Fruit fly (Drosophila melanogaster): ENCODE data around the gene CG9171.

CG9171 gene

dm6 chr2L:5742437-5742836 lies 57.6 kb downstream of the CG9171 start:
- TF ChIP-seq CG4318 (GFP tag; optimal IDR thresholded peaks at IDR 0.05) (no peak), Hr39 (GFP tag; optimal IDR thresholded peaks at IDR 0.05) (no peak)

dm6 chr2L:5741144-5741543 lies 58.9 kb downstream of the CG9171 start, which contains the start of gene CG11147:
Gene CG11147 (minus strand): TSS chr2L:5741244.
- TF ChIP-seq CG6808 (GFP tag; optimal IDR thresholded peaks at IDR 0.05) (no peak), CG34406 (GFP tag; optimal IDR thresholded peaks at IDR 0.05) (no peak), Hr38 (GFP tag; optimal IDR thresholded peaks at IDR 0.05) (no peak), vri (GFP tag; optimal IDR thresholded peaks at IDR 0.05) (no peak), Met (GFP tag; optimal IDR thresholded peaks at IDR 0.05) (no peak), CG11294 (GFP tag; IDR thresholded peaks at IDR 0.05) (no peak), CG10669 (GFP tag; optimal IDR thresholded peaks at IDR 0.05) (no peak), Blimp-1 (GFP tag; optimal IDR thresholded peaks at IDR 0.05) (no peak), CG6163 (GFP tag; IDR thresholded peaks at IDR 0.05) (no peak), Eip78C (GFP tag) (no peak), CG3919 (GFP tag; optimal IDR thresholded peaks at IDR 0.05) (no peak), Sox15 (GFP tag; optimal IDR thresholded peaks at IDR 0.05) (no peak)

- TF ChIP-seq fkh (GFP tag; optimal IDR thresholded peaks at IDR 0.05), result no peak
- peak; percentile 42 for TF ChIP-seq Eip78C (GFP tag)
- no peak for TF ChIP-seq CG31627 (GFP tag; optimal IDR thresholded peaks at IDR 0.05)
- peak; percentile 25 for TF ChIP-seq CG9139 (GFP tag; optimal IDR thresholded peaks at IDR 0.05)
- peak; percentile 12 for TF ChIP-seq dsx (GFP tag; optimal IDR thresholded peaks at IDR 0.05; ENCODE audit: poor library complexity, severe bottlenecking)
- TF ChIP-seq CG15336 (GFP tag; IDR thresholded peaks at IDR 0.05), result peak; percentile 49; the same call in 1 of the 2 replicates
- peak; percentile 6 for TF ChIP-seq CG6854 (GFP tag; optimal IDR thresholded peaks at IDR 0.05)
- TF ChIP-seq Blimp-1 (GFP tag; optimal IDR thresholded peaks at IDR 0.05), result no peak
- TF ChIP-seq ss (GFP tag; optimal IDR thresholded peaks at IDR 0.05), result peak in 1 of 2 experiments; percentile 7
- no peak for TF ChIP-seq Sox15 (GFP tag; optimal IDR thresholded peaks at IDR 0.05)
- no peak for TF ChIP-seq CG4318 (GFP tag; optimal IDR thresholded peaks at IDR 0.05)
- TF ChIP-seq Hr4 (GFP tag; optimal IDR thresholded peaks at IDR 0.05), result no peak
- no peak for TF ChIP-seq lz (GFP tag; optimal IDR thresholded peaks at IDR 0.05)
- TF ChIP-seq CG10669 (GFP tag; optimal IDR thresholded peaks at IDR 0.05), result no peak
- TF ChIP-seq eg (GFP tag; IDR thresholded peaks at IDR 0.05), result no peak
- no peak for TF ChIP-seq CG16779 (tag; optimal IDR thresholded peaks at IDR 0.05)
- no peak for TF ChIP-seq net (GFP tag; optimal IDR thresholded peaks at IDR 0.05)
- no peak for TF ChIP-seq pdm3 (GFP tag; optimal IDR thresholded peaks at IDR 0.05)
- no peak for TF ChIP-seq CG6276 (GFP tag; optimal IDR thresholded peaks at IDR 0.05)
- TF ChIP-seq CG32006 (GFP tag; optimal IDR thresholded peaks at IDR 0.05), result no peak
- no peak for TF ChIP-seq cyc (GFP tag; optimal IDR thresholded peaks at IDR 0.05)
- TF ChIP-seq CG3919 (GFP tag; optimal IDR thresholded peaks at IDR 0.05), result peak; percentile 19
- TF ChIP-seq Ets96B (tag; optimal IDR thresholded peaks at IDR 0.05), result no peak
- TF ChIP-seq CG6163 (GFP tag; IDR thresholded peaks at IDR 0.05), result peak; percentile 38; the same call in 1 of the 3 replicates
- TF ChIP-seq CG8119 (GFP tag; IDR thresholded peaks at IDR 0.05), result peak; percentile 38; the same call in 2 of the 3 replicates
Measured at dm6 chr2L:5740740-5741139, 59.3 kb downstream of the CG9171 start.

dm6 chr2L:5730432-5730831 lies 69.6 kb downstream of the CG9171 start:
- TF ChIP-seq svp (GFP tag), result peak; percentile 56
- peak in 1 of 2 experiments; percentile 52 for TF ChIP-seq salr (GFP tag; optimal IDR thresholded peaks at IDR 0.05)
- TF ChIP-seq acj6 (GFP tag; optimal IDR thresholded peaks at IDR 0.05), result peak; percentile 40
- peak; percentile 3 for TF ChIP-seq CG3032 (tag; optimal IDR thresholded peaks at IDR 0.05)
- peak; percentile 11 for TF ChIP-seq spab (GFP tag; optimal IDR thresholded peaks at IDR 0.05)
- TF ChIP-seq CG6808 (GFP tag; optimal IDR thresholded peaks at IDR 0.05), result no peak
- TF ChIP-seq CG8632 (GFP tag; optimal IDR thresholded peaks at IDR 0.05), result no peak
- TF ChIP-seq CG6276 (GFP tag; optimal IDR thresholded peaks at IDR 0.05), result peak; percentile 54
- TF ChIP-seq achi (GFP tag; optimal IDR thresholded peaks at IDR 0.05), result peak; percentile 30
- TF ChIP-seq CG9139 (GFP tag; optimal IDR thresholded peaks at IDR 0.05), result no peak
- peak; percentile 19 for TF ChIP-seq CG3919 (GFP tag; optimal IDR thresholded peaks at IDR 0.05)
- TF ChIP-seq OdsH (GFP tag; optimal IDR thresholded peaks at IDR 0.05), result peak; percentile 36
- no peak for TF ChIP-seq Hr38 (GFP tag; optimal IDR thresholded peaks at IDR 0.05)
- peak; percentile 51 for TF ChIP-seq CG4318 (GFP tag; optimal IDR thresholded peaks at IDR 0.05)
- peak; percentile 11 for TF ChIP-seq net (GFP tag; optimal IDR thresholded peaks at IDR 0.05)
- no peak for TF ChIP-seq Lpt (GFP tag; optimal IDR thresholded peaks at IDR 0.05)
- peak; percentile 41 for TF ChIP-seq Hr4 (GFP tag; optimal IDR thresholded peaks at IDR 0.05)
- TF ChIP-seq Eip93F (GFP tag; optimal IDR thresholded peaks at IDR 0.05), result no peak
- peak; percentile 7 for TF ChIP-seq pdm3 (GFP tag; optimal IDR thresholded peaks at IDR 0.05)
- TF ChIP-seq Eip75B (GFP tag; optimal IDR thresholded peaks at IDR 0.05), result no peak
- TF ChIP-seq CG10631 (GFP tag; optimal IDR thresholded peaks at IDR 0.05), result peak; percentile 38
- TF ChIP-seq CG32006 (GFP tag; optimal IDR thresholded peaks at IDR 0.05), result peak; percentile 64
- TF ChIP-seq Eip78C (GFP tag), result peak; percentile 64
- TF ChIP-seq CG8119 (GFP tag; IDR thresholded peaks at IDR 0.05), result peak; percentile 53; the same call in 2 of the 3 replicates
- no peak for TF ChIP-seq topi (GFP tag; optimal IDR thresholded peaks at IDR 0.05)
